Fruit fly (Drosophila melanogaster): Measurements from ENCODE around the gene Gyc76C.
A peak's percentile ranks its signal among the peaks of the same experiment; 100 is the strongest.

Gene Gyc76C

DNA sequence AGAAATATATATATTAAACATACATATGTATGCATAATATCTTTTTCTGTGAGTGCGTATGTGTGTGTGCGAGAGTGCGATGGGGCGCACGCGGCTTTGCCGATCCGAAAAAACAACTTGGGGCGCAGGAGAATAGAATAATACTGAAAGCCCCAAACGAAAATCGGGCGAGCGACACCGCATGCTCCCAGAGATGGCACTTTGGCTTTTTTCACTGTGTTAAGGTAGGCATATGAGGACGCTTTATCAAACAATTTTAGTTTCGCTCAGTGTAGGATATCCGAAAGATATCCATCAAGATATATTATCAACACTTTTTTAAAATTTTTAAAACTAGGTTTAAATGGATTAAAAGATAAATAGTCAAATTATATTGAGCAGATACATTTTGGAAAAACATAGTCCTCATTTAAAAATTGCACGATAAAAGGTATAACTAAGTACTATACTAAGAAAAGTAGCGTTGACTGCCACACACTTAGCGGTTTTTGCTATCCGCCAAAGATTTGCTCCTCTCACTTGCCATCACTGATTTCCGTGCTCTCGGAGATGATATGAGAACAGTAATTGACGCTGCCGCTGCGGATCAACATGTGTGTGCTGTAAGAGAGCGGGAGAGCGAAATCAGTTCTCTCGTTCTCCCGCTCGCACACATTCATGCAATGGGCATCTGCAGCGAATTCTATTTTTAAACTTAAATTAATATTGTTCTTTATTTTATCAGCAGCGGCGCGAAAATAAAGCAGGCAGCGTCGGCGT lies 2.3 kb downstream of the Gyc76C start (continued):
- TF ChIP-seq tup (GFP tag; optimal IDR thresholded peaks at IDR 0.05): peak; percentile 47
- TF ChIP-seq Nf-YB (GFP tag; optimal IDR thresholded peaks at IDR 0.05): peak; percentile 44
- TF ChIP-seq CG7963 (GFP tag; IDR thresholded peaks at IDR 0.05; ENCODE audit: partially characterized antibody): no peak
- TF ChIP-seq lov (optimal IDR thresholded peaks at IDR 0.05): no peak
- TF ChIP-seq lov (GFP tag; IDR thresholded peaks at IDR 0.05): no peak
- TF ChIP-seq CG13123 (GFP tag; optimal IDR thresholded peaks at IDR 0.05): peak; percentile 28
- peak; percentile 19 for TF ChIP-seq schlank (tag; optimal IDR thresholded peaks at IDR 0.05)
- TF ChIP-seq mirr (GFP tag; optimal IDR thresholded peaks at IDR 0.05): no peak
- TF ChIP-seq usp (GFP tag; optimal IDR thresholded peaks at IDR 0.05): no peak
- no peak; the same call in 1 of the 2 replicates for TF ChIP-seq vvl (GFP tag; IDR thresholded peaks at IDR 0.05)
- TF ChIP-seq CG15269 (tag; optimal IDR thresholded peaks at IDR 0.05): peak; percentile 37
- peak; percentile 68 for TF ChIP-seq CG13424 (tag; optimal IDR thresholded peaks at IDR 0.05)
- TF ChIP-seq CG17912 (GFP tag; optimal IDR thresholded peaks at IDR 0.05): no peak
- TF ChIP-seq ERR (GFP tag; optimal IDR thresholded peaks at IDR 0.05): no peak
- TF ChIP-seq Aef1 (GFP tag; IDR thresholded peaks at IDR 0.05): peak; percentile 33; the same call in 1 of the 3 replicates
- TF ChIP-seq unc-4 (GFP tag; IDR thresholded peaks at IDR 0.05; ENCODE audit: partially characterized antibody): 0 out of 2 replicates have a peak, but pooled peaks have one; percentile 38
- no peak for TF ChIP-seq tll (GFP tag; optimal IDR thresholded peaks at IDR 0.05)
- no peak; the same call in 1 of the 2 replicates for TF ChIP-seq Bgb (GFP tag; IDR thresholded peaks at IDR 0.05; ENCODE audit: partially characterized antibody)
- peak; percentile 60 for TF ChIP-seq jing (GFP tag; optimal IDR thresholded peaks at IDR 0.05)
- TF ChIP-seq H15 (GFP tag; IDR thresholded peaks at IDR 0.05): no peak
- peak; percentile 49 for TF ChIP-seq Fer1 (GFP tag; optimal IDR thresholded peaks at IDR 0.05)
- TF ChIP-seq tio (GFP tag; optimal IDR thresholded peaks at IDR 0.05): peak; percentile 66
- TF ChIP-seq mam (GFP tag; optimal IDR thresholded peaks at IDR 0.05): peak; percentile 67
- TF ChIP-seq CG10543 (GFP tag; optimal IDR thresholded peaks at IDR 0.05): peak; percentile 80
- TF ChIP-seq Lhr (GFP tag; optimal IDR thresholded peaks at IDR 0.05): no peak
- TF ChIP-seq lbe (GFP tag; optimal IDR thresholded peaks at IDR 0.05): peak; percentile 3
- TF ChIP-seq cg (GFP tag; optimal IDR thresholded peaks at IDR 0.05): peak; percentile 79
- peak; percentile 81 for TF ChIP-seq twi (tag; optimal IDR thresholded peaks at IDR 0.05)
- TF ChIP-seq dan (GFP tag; IDR thresholded peaks at IDR 0.05): no peak
- no peak for TF ChIP-seq sima (GFP tag; optimal IDR thresholded peaks at IDR 0.05)
- TF ChIP-seq dmrt11E (tag; optimal IDR thresholded peaks at IDR 0.05): peak; percentile 71
- TF ChIP-seq Trl (optimal IDR thresholded peaks at IDR 0.05): peak; percentile 86 to 94
- peak; percentile 37 for TF ChIP-seq Trl (GFP tag; optimal IDR thresholded peaks at IDR 0.05)
- peak; percentile 70 for TF ChIP-seq zfh2 (GFP tag; optimal IDR thresholded peaks at IDR 0.05)
- TF ChIP-seq bigmax (GFP tag; optimal IDR thresholded peaks at IDR 0.05): no peak
- TF ChIP-seq lilli (GFP tag; optimal IDR thresholded peaks at IDR 0.05): peak; percentile 77
- peak; percentile 17 for TF ChIP-seq Deaf1 (tag; optimal IDR thresholded peaks at IDR 0.05)
- peak; percentile 19; the same call in 1 of the 2 replicates for TF ChIP-seq CG10366 (GFP tag; IDR thresholded peaks at IDR 0.05)
- no peak for TF ChIP-seq CG15073 (GFP tag; optimal IDR thresholded peaks at IDR 0.05)
- TF ChIP-seq CG10321 (GFP tag; IDR thresholded peaks at IDR 0.05): no peak
- TF ChIP-seq CG12299 (tag; optimal IDR thresholded peaks at IDR 0.05): no peak
- TF ChIP-seq hb (GFP tag; IDR thresholded peaks at IDR 0.05; ENCODE audit: partially characterized antibody): no peak
- TF ChIP-seq NC2α (GFP tag; optimal IDR thresholded peaks at IDR 0.05): peak; percentile 6
- TF ChIP-seq B-H2 (GFP tag; optimal IDR thresholded peaks at IDR 0.05): peak; percentile 31
- no peak for TF ChIP-seq CG2889 (GFP tag; IDR thresholded peaks at IDR 0.05)
- no peak for TF ChIP-seq CG14965 (GFP tag; optimal IDR thresholded peaks at IDR 0.05; ENCODE audit: borderline replicate concordance)
- peak; percentile 45 for TF ChIP-seq CG13296 (GFP tag; optimal IDR thresholded peaks at IDR 0.05)
- peak; percentile 50 for TF ChIP-seq Hr3 (GFP tag; optimal IDR thresholded peaks at IDR 0.05)
- peak; percentile 66 for TF ChIP-seq Mad (GFP tag; optimal IDR thresholded peaks at IDR 0.05)
